Worm (Caenorhabditis elegans) whole organism, L1 larva: ENCODE measurements around the gene Y37D8A.26.
A peak's percentile ranks its signal among the peaks of the same experiment; 100 is the strongest.

ENCODE experiments used
- C04F5.9 ChIP-seq: sonication (generic microtip); optimal IDR thresholded peaks from 2 replicates; lab custom pipeline; 2016; ENCODE audit warnings: missing genetic modification characterization, missing compliant biosample characterization
- ama-1 ChIP-seq: fragments of 150-350 bp; optimal IDR thresholded peaks from 2 replicates; lab custom pipeline; 2014
- dpl-1 ChIP-seq, 3 experiments: fragments of 150-350 bp in 2 of 3; sonication (generic microtip) in 1 of 3; optimal IDR thresholded peaks; 2 replicates each; lab custom pipeline; 2014 to 2017; ENCODE audit warnings: missing biosample characterization in 3 of 3, missing genetic modification characterization in 3 of 3, missing genetic modification reagents in 3 of 3
- elt-3 ChIP-seq, 6 experiments: fragments of 150-350 bp in 1 of 6; sonication (generic microtip); optimal IDR thresholded peaks; 2 replicates each; lab custom pipeline; 2017 to 2018; ENCODE audit warnings: missing biosample characterization in 6 of 6, missing genetic modification characterization in 6 of 6, inconsistent platforms in 1 of 6
- jun-1 ChIP-seq: fragments of 150-350 bp; optimal IDR thresholded peaks from 2 replicates; lab custom pipeline; 2014; ENCODE audit warnings: missing biosample characterization, missing genetic modification reagents, missing genetic modification characterization
- lsy-2 ChIP-seq, 2 experiments: fragments of 150-350 bp; optimal IDR thresholded peaks; 2 replicates each; lab custom pipeline; 2014; ENCODE audit warnings: missing biosample characterization in 2 of 2, missing genetic modification characterization in 2 of 2
- nhr-11 ChIP-seq: fragments of 150-350 bp; optimal IDR thresholded peaks from 2 replicates; lab custom pipeline; 2014; ENCODE audit warnings: missing biosample characterization, missing genetic modification characterization
- snpc-4 ChIP-seq: fragments of 150-350 bp; optimal IDR thresholded peaks from 2 replicates; lab custom pipeline; 2014; ENCODE audit warnings: missing biosample characterization, missing genetic modification characterization
- ztf-4 ChIP-seq: fragments of 150-350 bp; optimal IDR thresholded peaks from 2 replicates; lab custom pipeline; 2014; ENCODE audit warnings: missing biosample characterization, missing genetic modification characterization

DNA sequence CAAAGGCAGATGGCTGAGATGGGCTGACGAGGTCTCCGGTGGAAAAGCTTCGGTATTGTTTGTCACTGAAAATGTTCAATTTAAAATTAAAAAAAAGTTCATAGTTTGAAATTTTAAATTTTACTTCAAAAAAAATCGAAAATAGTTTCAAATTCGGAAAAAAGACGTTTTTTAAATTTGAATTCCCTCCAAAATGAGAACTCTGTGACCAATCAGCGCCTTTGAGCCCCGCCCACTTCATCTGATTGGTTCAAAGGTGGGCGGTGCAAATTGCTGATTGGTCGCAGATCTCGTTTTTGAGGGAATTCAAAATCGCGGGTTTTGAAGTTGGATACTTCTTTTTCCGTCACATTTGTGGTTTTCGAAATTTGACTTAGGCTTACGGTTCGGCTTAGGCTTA, 18.2 kb downstream of the Y37D8A.26 start:
- TF ChIP-seq snpc-4 (tag; lab: Kevin White, UChicago) (no peak), lsy-2 (tag; optimal IDR thresholded peaks at IDR 0.05; lab: Kevin White, UChicago) (no peak), ama-1 (no peak), ztf-4 (tag; lab: Kevin White, UChicago) (no peak), elt-3 (tag; optimal IDR thresholded peaks at IDR 0.05; lab: Kevin White, UChicago) (no peak), jun-1 (tag; lab: Kevin White, UChicago) (no peak), nhr-11 (no peak), dpl-1 (GFP tag; optimal IDR thresholded peaks at IDR 0.05; lab: Kevin White, UChicago) (peak in 1 of 3 experiments; percentile 16), C04F5.9 (tag; lab: Kevin White, UChicago) (no peak)
